Fruit fly (Drosophila melanogaster): ENCODE results near the gene CG7168.

DNA sequence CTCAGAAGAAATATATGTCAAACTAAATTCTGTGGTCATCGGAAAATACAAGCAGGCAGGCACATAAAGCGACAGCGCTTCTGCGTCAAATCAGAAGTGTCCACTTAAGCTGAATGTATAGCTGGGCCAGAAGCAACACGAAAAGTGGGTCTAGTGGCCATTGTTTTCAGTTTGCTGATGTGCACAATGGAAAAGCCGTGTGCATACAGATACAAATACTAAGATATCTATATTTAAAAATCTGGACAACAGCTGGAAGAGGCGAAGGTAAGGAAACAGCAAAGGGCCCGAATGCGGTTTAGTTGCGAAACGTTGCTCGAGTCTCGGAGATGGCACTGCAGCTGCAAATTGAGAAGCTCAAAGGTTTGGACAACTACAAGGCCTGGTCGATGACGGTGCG, 24.9 kb upstream of the CG7168 start, which contains the start of gene CG18598:
- TF ChIP-seq Pif1B (GFP tag; optimal IDR thresholded peaks at IDR 0.05), result no peak
- no peak for TF ChIP-seq gl (tag; optimal IDR thresholded peaks at IDR 0.05)
- TF ChIP-seq CG14655 (GFP tag; optimal IDR thresholded peaks at IDR 0.05), result no peak
